Fruit fly (Drosophila melanogaster): Measurements from ENCODE around the gene CG43999.
A peak's percentile ranks its signal among the peaks of the same experiment; 100 is the strongest.

CG43999 gene

DNA sequence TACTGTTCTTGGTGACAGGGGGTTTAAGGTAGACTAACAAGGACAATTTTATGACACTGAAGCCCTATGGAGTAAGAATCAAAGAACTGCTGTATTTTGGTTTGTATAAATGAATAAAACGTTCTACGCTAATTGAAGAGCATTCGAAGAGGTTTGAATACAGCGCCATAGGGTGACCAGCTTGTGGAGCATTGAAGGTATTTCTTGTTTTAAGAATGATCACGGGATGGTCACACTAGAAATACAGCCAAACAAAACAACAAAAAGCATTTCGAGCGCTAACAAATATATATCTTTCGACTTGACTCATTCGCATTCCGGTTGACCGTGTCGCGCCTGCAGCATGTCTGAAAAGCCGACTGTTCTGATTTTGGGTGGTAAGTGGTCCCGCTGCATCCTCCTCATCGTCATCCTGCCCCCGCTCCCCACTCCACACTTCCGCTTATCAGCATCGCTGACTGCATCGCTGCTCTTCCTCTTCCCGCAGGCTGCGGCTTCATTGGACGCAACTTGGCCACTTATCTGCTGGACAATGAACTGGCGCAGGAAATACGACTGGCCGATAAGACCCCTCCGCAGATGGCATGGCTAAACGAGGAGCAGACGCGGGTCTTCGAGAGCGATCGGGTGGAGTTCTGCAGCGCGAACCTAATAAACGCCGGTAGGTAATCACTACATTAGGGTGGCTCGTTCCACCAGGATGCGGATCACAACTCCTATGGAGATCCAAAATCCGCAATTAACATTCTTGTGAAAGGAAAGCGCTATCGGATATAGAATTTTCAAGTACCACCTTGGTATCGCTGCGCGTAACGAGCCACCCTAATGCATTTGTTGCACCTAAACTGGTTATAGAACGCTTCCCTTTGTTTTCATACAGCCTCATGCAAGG, 5.1 kb upstream of the CG43999 start, which contains the start of gene CG5854 (continued):
- TF ChIP-seq CG3032 (tag; optimal IDR thresholded peaks at IDR 0.05) = peak; percentile 92
- TF ChIP-seq acj6 (GFP tag; optimal IDR thresholded peaks at IDR 0.05) = peak; percentile 98
- TF ChIP-seq Lpt (GFP tag; optimal IDR thresholded peaks at IDR 0.05) = peak; percentile 91
- peak; percentile 96 for TF ChIP-seq CG34406 (GFP tag; optimal IDR thresholded peaks at IDR 0.05)
- TF ChIP-seq Eip93F (GFP tag; optimal IDR thresholded peaks at IDR 0.05) = no peak
- peak; percentile 97 for TF ChIP-seq CG1621 (tag; optimal IDR thresholded peaks at IDR 0.05)
- TF ChIP-seq eg (GFP tag; IDR thresholded peaks at IDR 0.05) = peak; percentile 99
- TF ChIP-seq Sox15 (GFP tag; optimal IDR thresholded peaks at IDR 0.05) = peak; percentile 94
- peak; percentile 96 for TF ChIP-seq salr (GFP tag; optimal IDR thresholded peaks at IDR 0.05)
- TF ChIP-seq achi (GFP tag; optimal IDR thresholded peaks at IDR 0.05) = peak; percentile 98
- peak; percentile 94 for TF ChIP-seq dac (GFP tag; optimal IDR thresholded peaks at IDR 0.05)
- TF ChIP-seq fd59A (GFP tag; optimal IDR thresholded peaks at IDR 0.05) = peak; percentile 94
- TF ChIP-seq Blimp-1 (GFP tag; optimal IDR thresholded peaks at IDR 0.05) = peak; percentile 72
- TF ChIP-seq cyc (GFP tag; optimal IDR thresholded peaks at IDR 0.05) = peak; percentile 96
- peak; percentile 87 for TF ChIP-seq CG6854 (GFP tag; optimal IDR thresholded peaks at IDR 0.05)
- TF ChIP-seq Ets96B (tag; optimal IDR thresholded peaks at IDR 0.05) = peak; percentile 96
- TF ChIP-seq svp (GFP tag) = peak; percentile 98
- peak; percentile 97 for TF ChIP-seq CG8119 (GFP tag; IDR thresholded peaks at IDR 0.05)

DNA sequence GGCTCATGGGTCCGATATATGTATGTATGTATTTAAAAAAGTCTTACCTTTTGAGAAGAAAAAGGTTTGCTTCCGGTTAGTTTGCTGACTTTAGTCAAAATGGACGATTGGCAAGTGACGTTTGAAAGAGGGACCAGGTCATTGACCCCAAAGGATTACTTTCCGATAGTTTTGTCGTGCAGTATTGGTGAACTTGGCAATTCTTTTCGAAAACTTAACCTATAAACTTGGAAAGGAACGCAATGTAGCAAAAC, 4.6 kb upstream of the CG43999 start, which contains the start of gene RpS19b:
Gene RpS19b (minus strand): TSS at position 101 of the 254 bp plus-strand sequence.
- no peak for TF ChIP-seq Ets21C (GFP tag; optimal IDR thresholded peaks at IDR 0.05)
- no peak for TF ChIP-seq CG3919 (GFP tag; optimal IDR thresholded peaks at IDR 0.05)
- TF ChIP-seq fd59A (GFP tag; optimal IDR thresholded peaks at IDR 0.05) = no peak
- TF ChIP-seq CG8632 (GFP tag; optimal IDR thresholded peaks at IDR 0.05) = no peak
- TF ChIP-seq eg (GFP tag; IDR thresholded peaks at IDR 0.05) = no peak
- no peak for TF ChIP-seq CG11902 (GFP tag; optimal IDR thresholded peaks at IDR 0.05)
- no peak for TF ChIP-seq vri (GFP tag; optimal IDR thresholded peaks at IDR 0.05)
- no peak for TF ChIP-seq CG16779 (tag; optimal IDR thresholded peaks at IDR 0.05)
- TF ChIP-seq CG6854 (GFP tag; optimal IDR thresholded peaks at IDR 0.05) = no peak
- TF ChIP-seq dsx (GFP tag; optimal IDR thresholded peaks at IDR 0.05; ENCODE audit: poor library complexity, severe bottlenecking) = no peak
- TF ChIP-seq esn (GFP tag; optimal IDR thresholded peaks at IDR 0.05) = no peak
- no peak for TF ChIP-seq CG11762 (GFP tag; optimal IDR thresholded peaks at IDR 0.05; ENCODE audit: insufficient read depth)
- no peak for TF ChIP-seq svp (GFP tag)
- no peak for TF ChIP-seq Eip78C (GFP tag)
- TF ChIP-seq Sox15 (GFP tag; optimal IDR thresholded peaks at IDR 0.05) = no peak
- TF ChIP-seq CG3032 (tag; optimal IDR thresholded peaks at IDR 0.05) = no peak
- no peak for TF ChIP-seq Eip75B (GFP tag; optimal IDR thresholded peaks at IDR 0.05)
- TF ChIP-seq acj6 (GFP tag; optimal IDR thresholded peaks at IDR 0.05) = no peak

DNA sequence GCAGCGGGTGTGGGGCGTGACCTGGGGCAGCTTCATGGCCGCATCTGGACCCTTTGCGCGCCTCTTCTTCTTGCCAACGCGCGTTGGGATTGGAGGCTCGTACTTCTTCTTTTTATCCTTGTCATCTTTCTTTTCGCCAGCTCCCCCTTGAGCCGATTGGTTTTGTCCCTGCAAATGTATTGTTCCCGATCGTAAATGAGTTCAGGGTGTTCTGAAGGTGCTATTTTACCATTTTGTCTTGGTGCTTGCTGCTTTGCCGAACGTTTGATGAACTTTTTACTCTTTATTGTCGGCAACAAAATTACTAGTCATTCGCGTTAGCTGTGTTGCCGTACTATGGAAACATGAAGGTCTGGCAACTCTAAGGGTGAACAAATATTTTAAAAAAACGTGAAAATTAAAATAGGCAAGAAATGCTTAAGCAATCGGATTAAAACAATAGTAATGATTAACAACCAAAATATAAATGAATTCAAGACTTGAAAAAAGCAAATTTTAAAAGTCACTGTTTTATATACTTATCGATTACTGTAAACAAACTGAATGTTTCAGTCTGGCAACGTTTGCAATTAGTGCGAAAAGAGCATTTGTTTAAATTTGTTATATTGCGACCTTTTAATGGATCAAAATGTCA, 2.4 kb upstream of the CG43999 start, which contains the start of the genes Rpt2 and CG13599:
Gene Rpt2 (minus strand): TSS at position 464 of the 634 bp plus-strand sequence.
Gene CG13599 (plus strand): TSS at position 545 of the 634 bp plus-strand sequence.
- TF ChIP-seq Sox14 (GFP tag; optimal IDR thresholded peaks at IDR 0.05) (peak; percentile 59), achi (GFP tag; optimal IDR thresholded peaks at IDR 0.05) (no peak), fkh (GFP tag; optimal IDR thresholded peaks at IDR 0.05) (peak; percentile 93), CG11762 (GFP tag; optimal IDR thresholded peaks at IDR 0.05; ENCODE audit: insufficient read depth) (no peak), CG9139 (GFP tag; optimal IDR thresholded peaks at IDR 0.05) (no peak), CG6808 (GFP tag; optimal IDR thresholded peaks at IDR 0.05) (no peak), CG8632 (GFP tag; optimal IDR thresholded peaks at IDR 0.05) (no peak), CG7368 (GFP tag; optimal IDR thresholded peaks at IDR 0.05) (no peak), Lpt (GFP tag; optimal IDR thresholded peaks at IDR 0.05) (no peak), Ets21C (GFP tag; optimal IDR thresholded peaks at IDR 0.05) (no peak), vri (GFP tag; optimal IDR thresholded peaks at IDR 0.05) (no peak), CG6163 (GFP tag; IDR thresholded peaks at IDR 0.05) (no peak), spab (GFP tag; optimal IDR thresholded peaks at IDR 0.05) (no peak), acj6 (GFP tag; optimal IDR thresholded peaks at IDR 0.05) (no peak), CG6276 (GFP tag; optimal IDR thresholded peaks at IDR 0.05) (no peak), fd85E (GFP tag; optimal IDR thresholded peaks at IDR 0.05) (no peak), svp (GFP tag) (no peak), fd59A (GFP tag; optimal IDR thresholded peaks at IDR 0.05) (no peak), CG15336 (GFP tag; IDR thresholded peaks at IDR 0.05) (no peak), Ets96B (tag; optimal IDR thresholded peaks at IDR 0.05) (no peak), cyc (GFP tag; optimal IDR thresholded peaks at IDR 0.05) (peak; percentile 9), CG34406 (GFP tag; optimal IDR thresholded peaks at IDR 0.05) (no peak), CG32006 (GFP tag; optimal IDR thresholded peaks at IDR 0.05) (no peak), Hr38 (GFP tag; optimal IDR thresholded peaks at IDR 0.05) (no peak), Eip75B (GFP tag; optimal IDR thresholded peaks at IDR 0.05) (no peak), CG8319 (GFP tag; optimal IDR thresholded peaks at IDR 0.05) (no peak), Blimp-1 (GFP tag; optimal IDR thresholded peaks at IDR 0.05) (no peak), esn (GFP tag; optimal IDR thresholded peaks at IDR 0.05) (peak; percentile 51), ss (GFP tag; optimal IDR thresholded peaks at IDR 0.05) (no peak)
